Worm (Caenorhabditis elegans): ENCODE results near the gene dop-1.

Gene dop-1

ce11 chrX:4386493-4386892, 32.2 kb downstream of the dop-1 start (continued):
- TF ChIP-seq ceh-90 (tag; optimal IDR thresholded peaks at IDR 0.05), result no peak
- TF ChIP-seq lsy-2 (tag; optimal IDR thresholded peaks at IDR 0.05), result no peak
- TF ChIP-seq fkh-8 (tag; optimal IDR thresholded peaks at IDR 0.05), result no peak
- TF ChIP-seq pqm-1 (tag; optimal IDR thresholded peaks at IDR 0.05), result no peak
- TF ChIP-seq irx-1 (tag; optimal IDR thresholded peaks at IDR 0.05), result no peak
- no peak for TF ChIP-seq unc-30 (tag; optimal IDR thresholded peaks at IDR 0.05)
- TF ChIP-seq unc-62 (GFP tag; optimal IDR thresholded peaks at IDR 0.05), result no peak
- no peak for TF ChIP-seq pag-3 (tag; optimal IDR thresholded peaks at IDR 0.05; ENCODE audit: borderline replicate concordance, insufficient read depth)
- no peak for TF ChIP-seq efl-3 (GFP tag; optimal IDR thresholded peaks at IDR 0.05)
- no peak for TF ChIP-seq egl-13 (tag; optimal IDR thresholded peaks at IDR 0.05)
- TF ChIP-seq Y116A8C.19 (tag; optimal IDR thresholded peaks at IDR 0.05; ENCODE audit: borderline replicate concordance), result no peak
- peak; percentile 51 for TF ChIP-seq nhr-71 (tag; optimal IDR thresholded peaks at IDR 0.05)
- TF ChIP-seq dsc-1 (tag; optimal IDR thresholded peaks at IDR 0.05), result no peak
- TF ChIP-seq ces-1 (GFP tag; optimal IDR thresholded peaks at IDR 0.05), result no peak
- TF ChIP-seq rnt-1 (tag; optimal IDR thresholded peaks at IDR 0.05), result no peak
- no peak for TF ChIP-seq tlp-1 (tag; optimal IDR thresholded peaks at IDR 0.05)
- TF ChIP-seq nhr-85 (tag), result peak; percentile 76
- TF ChIP-seq sptf-1 (tag; optimal IDR thresholded peaks at IDR 0.05), result no peak
- no peak for TF ChIP-seq fkh-4 (tag; optimal IDR thresholded peaks at IDR 0.05; ENCODE audit: borderline replicate concordance)
- no peak for TF ChIP-seq alr-1 (tag; optimal IDR thresholded peaks at IDR 0.05; ENCODE audit: borderline replicate concordance)
- TF ChIP-seq lin-35 (GFP tag; optimal IDR thresholded peaks at IDR 0.05), result peak in 1 of 2 experiments; percentile 51
- TF ChIP-seq C04F5.9 (tag; optimal IDR thresholded peaks at IDR 0.05), result no peak
- TF ChIP-seq lir-3 (tag; optimal IDR thresholded peaks at IDR 0.05; ENCODE audit: poor library complexity), result no peak
- no peak for TF ChIP-seq unc-86 (tag; optimal IDR thresholded peaks at IDR 0.05)
- peak; percentile 3 for TF ChIP-seq nhr-47 (tag; optimal IDR thresholded peaks at IDR 0.05)
- TF ChIP-seq hlh-4 (tag; optimal IDR thresholded peaks at IDR 0.05), result no peak
- TF ChIP-seq nhr-12 (tag; optimal IDR thresholded peaks at IDR 0.05), result no peak
- no peak for TF ChIP-seq nhr-90 (tag; optimal IDR thresholded peaks at IDR 0.05; ENCODE audit: poor library complexity)
- no peak for TF ChIP-seq nhr-76 (tag; optimal IDR thresholded peaks at IDR 0.05)
- no peak for TF ChIP-seq lin-39 (tag; optimal IDR thresholded peaks at IDR 0.05)

- TF ChIP-seq pqm-1 (tag; optimal IDR thresholded peaks at IDR 0.05) (no peak), ceh-8 (GFP tag; optimal IDR thresholded peaks at IDR 0.05) (peak; percentile 40), nhr-85 (tag) (peak; percentile 32), ceh-63 (GFP tag; optimal IDR thresholded peaks at IDR 0.05) (no peak), fkh-4 (tag; optimal IDR thresholded peaks at IDR 0.05; ENCODE audit: borderline replicate concordance) (no peak), nhr-20 (tag; optimal IDR thresholded peaks at IDR 0.05) (no peak), aly-2 (tag; optimal IDR thresholded peaks at IDR 0.05) (no peak)
These were observed 35.2 kb downstream of the dop-1 start, which contains the start of gene lst-2 for ce11 chrX:4383316-4383936. TSS of gene lst-2 (minus strand) at chrX:4383366.

ce11 chrX:4377689-4378088, 41.0 kb downstream of the dop-1 start, which contains the start of gene R160.12:
TSS of gene R160.12 (minus strand) at chrX:4377789.
- TF ChIP-seq unc-130 (tag; optimal IDR thresholded peaks at IDR 0.05), result no peak
- TF ChIP-seq fkh-4 (tag; optimal IDR thresholded peaks at IDR 0.05; ENCODE audit: borderline replicate concordance), result no peak
- no peak for TF ChIP-seq zag-1 (tag; optimal IDR thresholded peaks at IDR 0.05)
- no peak for TF ChIP-seq ceh-8 (GFP tag; optimal IDR thresholded peaks at IDR 0.05)
- TF ChIP-seq pag-3 (tag; optimal IDR thresholded peaks at IDR 0.05; ENCODE audit: borderline replicate concordance, insufficient read depth), result no peak
- TF ChIP-seq nhr-47 (tag; optimal IDR thresholded peaks at IDR 0.05), result no peak

- TF ChIP-seq skn-1 (tag; optimal IDR thresholded peaks at IDR 0.05) (no peak), egl-13 (tag; optimal IDR thresholded peaks at IDR 0.05) (no peak), snpc-4 (tag; optimal IDR thresholded peaks at IDR 0.05) (no peak), nhr-76 (tag; optimal IDR thresholded peaks at IDR 0.05) (no peak), unc-130 (tag; optimal IDR thresholded peaks at IDR 0.05) (no peak), rnt-1 (tag; optimal IDR thresholded peaks at IDR 0.05) (no peak), pqm-1 (tag; optimal IDR thresholded peaks at IDR 0.05) (no peak), zip-4 (GFP tag; optimal IDR thresholded peaks at IDR 0.05) (no peak)
These were observed 41.9 kb downstream of the dop-1 start, which contains the start of gene R160.2 for ce11 chrX:4376801-4377200. TSS of gene R160.2 (minus strand) at chrX:4376901.
